Fruit fly (Drosophila melanogaster): ENCODE data around the gene CG16719.

- TF ChIP-seq CG9139 (GFP tag; optimal IDR thresholded peaks at IDR 0.05) (no peak), Lpt (GFP tag; optimal IDR thresholded peaks at IDR 0.05) (no peak), Eip93F (GFP tag; optimal IDR thresholded peaks at IDR 0.05) (no peak), CG6808 (GFP tag; optimal IDR thresholded peaks at IDR 0.05) (no peak), Hr39 (GFP tag; optimal IDR thresholded peaks at IDR 0.05) (no peak), Gug (GFP tag; IDR thresholded peaks at IDR 0.05) (no peak), CG6854 (GFP tag; optimal IDR thresholded peaks at IDR 0.05) (no peak), net (GFP tag; optimal IDR thresholded peaks at IDR 0.05) (no peak), CG16779 (tag; optimal IDR thresholded peaks at IDR 0.05) (no peak), salr (GFP tag; optimal IDR thresholded peaks at IDR 0.05) (no peak)
These were observed 32.9 kb downstream of the CG16719 start for dm6 chr3L:9717839-9718238.
